Worm (Caenorhabditis elegans): ENCODE measurements around the gene sym-1.

Gene sym-1

ce11 chrX:14566047-14566446, 15.4 kb upstream of the sym-1 start (continued):
- TF ChIP-seq efl-3 (GFP tag; optimal IDR thresholded peaks at IDR 0.05) (no peak), rnt-1 (tag; optimal IDR thresholded peaks at IDR 0.05) (peak; percentile 76), nhr-85 (tag) (peak; percentile 68), F16B12.6 (tag; optimal IDR thresholded peaks at IDR 0.05) (no peak), lin-14 (GFP tag; optimal IDR thresholded peaks at IDR 0.05) (peak; percentile 71), lsy-2 (tag; optimal IDR thresholded peaks at IDR 0.05) (no peak), nhr-19 (GFP tag; conservative IDR thresholded peaks at IDR 0.05) (peak; percentile 62), snpc-4 (tag; optimal IDR thresholded peaks at IDR 0.05) (no peak)

DNA sequence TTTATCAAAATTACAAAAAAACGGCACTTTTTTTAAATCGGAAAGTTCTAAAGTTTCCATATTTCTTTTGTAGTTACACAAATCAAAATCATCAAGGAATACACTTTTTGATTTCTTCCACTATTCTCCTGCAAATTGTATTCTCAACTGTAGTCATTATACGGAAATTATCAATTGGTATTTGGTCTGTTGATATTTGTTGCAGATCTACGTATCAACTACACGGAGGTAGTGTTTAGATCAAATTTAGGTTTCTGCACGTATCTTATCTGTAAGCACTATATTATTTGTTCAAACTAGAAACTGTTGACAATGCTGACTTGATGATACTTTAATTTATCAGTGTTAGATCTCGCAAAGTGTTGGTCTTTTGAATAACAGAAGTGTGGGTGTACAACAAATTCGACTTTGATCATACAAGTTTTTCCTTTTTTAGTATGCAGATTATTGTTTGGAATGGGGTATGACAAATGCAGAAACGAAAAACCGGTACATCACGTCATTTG, 13.1 kb upstream of the sym-1 start:
- TF ChIP-seq hlh-4 (tag; optimal IDR thresholded peaks at IDR 0.05) = no peak
- peak; percentile 4 for TF ChIP-seq elt-2 (tag; optimal IDR thresholded peaks at IDR 0.05)
- TF ChIP-seq ceh-8 (GFP tag; optimal IDR thresholded peaks at IDR 0.05) = no peak
- peak; percentile 56 for TF ChIP-seq nhr-85 (tag)

DNA sequence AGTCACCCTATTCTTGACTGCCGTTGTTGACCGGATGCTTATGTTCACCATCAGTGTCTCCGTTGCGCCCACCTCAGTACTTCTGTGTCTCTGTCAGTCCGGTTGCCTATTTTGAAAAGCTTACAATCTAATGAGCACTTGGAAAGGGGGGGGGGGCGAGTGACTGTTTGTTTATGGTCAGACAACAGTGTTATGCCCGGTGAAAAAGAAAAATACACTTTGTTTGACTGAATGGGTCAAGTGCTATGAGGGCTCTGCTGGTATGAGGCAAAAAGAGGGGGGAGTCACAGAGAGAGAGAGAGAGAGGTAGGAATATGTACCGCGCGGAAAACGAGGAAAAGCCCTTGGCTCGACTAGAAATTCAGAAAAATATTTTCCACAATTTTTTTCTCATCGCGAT, 10.1 kb upstream of the sym-1 start:
- TF ChIP-seq nhr-47 (tag; optimal IDR thresholded peaks at IDR 0.05) = no peak

- TF ChIP-seq hlh-4 (tag; optimal IDR thresholded peaks at IDR 0.05) (no peak), snpc-4 (tag; optimal IDR thresholded peaks at IDR 0.05) (no peak), mdl-1 (tag; optimal IDR thresholded peaks at IDR 0.05) (no peak), ama-1 (optimal IDR thresholded peaks at IDR 0.05) (no peak), skn-1 (tag; optimal IDR thresholded peaks at IDR 0.05) (no peak), F16B12.6 (tag; optimal IDR thresholded peaks at IDR 0.05) (no peak), lin-39 (tag; optimal IDR thresholded peaks at IDR 0.05) (no peak), ceh-82 (tag; optimal IDR thresholded peaks at IDR 0.05) (no peak), aly-2 (tag; optimal IDR thresholded peaks at IDR 0.05) (no peak), nhr-12 (tag; optimal IDR thresholded peaks at IDR 0.05) (no peak), lin-35 (GFP tag; optimal IDR thresholded peaks at IDR 0.05) (no peak), hlh-17 (GFP tag; optimal IDR thresholded peaks at IDR 0.05; ENCODE audit: borderline replicate concordance) (no peak), lin-15B (tag; optimal IDR thresholded peaks at IDR 0.05) (no peak), ztf-11 (tag; optimal IDR thresholded peaks at IDR 0.05) (no peak), nhr-76 (tag; optimal IDR thresholded peaks at IDR 0.05) (no peak)
Observed at ce11 chrX:14572419-14572818, 9.0 kb upstream of the sym-1 start, which contains the start of gene lron-1. Gene lron-1, plus strand, starts transcription at chrX:14572719.

ce11 chrX:14575920-14576319, 5.5 kb upstream of the sym-1 start:
- TF ChIP-seq nhr-20 (tag; optimal IDR thresholded peaks at IDR 0.05) (peak; percentile 37), lsy-2 (tag; optimal IDR thresholded peaks at IDR 0.05) (peak in 1 of 2 experiments; percentile 16), snu-23 (GFP tag; optimal IDR thresholded peaks at IDR 0.05) (peak; percentile 9), ces-1 (GFP tag; optimal IDR thresholded peaks at IDR 0.05) (no peak), elt-3 (tag; optimal IDR thresholded peaks at IDR 0.05) (peak in 2 of 6 experiments; percentile 68 to 75), rnt-1 (tag; optimal IDR thresholded peaks at IDR 0.05) (peak; percentile 4), zag-1 (tag; optimal IDR thresholded peaks at IDR 0.05) (no peak), dpl-1 (GFP tag; optimal IDR thresholded peaks at IDR 0.05) (no peak), unc-86 (tag; optimal IDR thresholded peaks at IDR 0.05) (no peak), lin-14 (GFP tag; optimal IDR thresholded peaks at IDR 0.05) (peak; percentile 62), nhr-12 (tag; optimal IDR thresholded peaks at IDR 0.05) (no peak), nhr-85 (tag) (peak; percentile 94), efl-1 (optimal IDR thresholded peaks at IDR 0.05) (no peak), efl-1 (GFP tag; optimal IDR thresholded peaks at IDR 0.05 in 1 of 2) (peak in 1 of 2 experiments; percentile 0), mep-1 (tag; optimal IDR thresholded peaks at IDR 0.05) (peak; percentile 57), blmp-1 (tag; optimal IDR thresholded peaks at IDR 0.05) (peak; percentile 97)
